Worm (Caenorhabditis elegans): ENCODE data around the gene asp-9.

DNA sequence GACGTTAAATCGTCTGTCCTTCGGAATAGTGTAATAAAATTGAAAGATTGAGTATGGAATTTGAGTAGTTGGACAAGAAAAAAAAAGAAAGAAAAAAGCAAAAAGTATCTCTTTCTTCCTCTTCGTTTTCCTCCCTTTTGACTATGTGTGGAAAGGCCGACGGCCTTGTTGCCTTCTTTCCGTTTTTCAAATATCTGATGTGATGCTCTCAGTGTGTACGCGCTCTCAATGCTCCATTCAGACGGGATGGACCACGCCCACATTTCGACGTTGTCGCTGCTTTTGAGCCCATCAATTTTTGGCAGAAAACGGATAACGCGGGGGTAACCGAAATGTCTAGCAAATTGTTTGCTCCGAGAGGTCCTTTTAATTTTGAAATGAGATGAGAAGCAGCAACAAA is 12.7 kb upstream of the asp-9 start:
- TF ChIP-seq snpc-4 (tag; optimal IDR thresholded peaks at IDR 0.05) = no peak
- no peak for TF ChIP-seq lsy-2 (tag; optimal IDR thresholded peaks at IDR 0.05)
- no peak for TF ChIP-seq lin-13 (tag; optimal IDR thresholded peaks at IDR 0.05)
- TF ChIP-seq unc-39 (tag; optimal IDR thresholded peaks at IDR 0.05) = no peak
- no peak for TF ChIP-seq pha-4 (tag; optimal IDR thresholded peaks at IDR 0.05)
- no peak for TF ChIP-seq nhr-28 (tag; optimal IDR thresholded peaks at IDR 0.05)
- no peak for TF ChIP-seq ztf-11 (tag; optimal IDR thresholded peaks at IDR 0.05)
- no peak for TF ChIP-seq nhr-237 (tag; optimal IDR thresholded peaks at IDR 0.05)

Data from whole organism, mixed stage, embryonic.